Worm (Caenorhabditis elegans): ENCODE results near the gene C45G9.12.

DNA sequence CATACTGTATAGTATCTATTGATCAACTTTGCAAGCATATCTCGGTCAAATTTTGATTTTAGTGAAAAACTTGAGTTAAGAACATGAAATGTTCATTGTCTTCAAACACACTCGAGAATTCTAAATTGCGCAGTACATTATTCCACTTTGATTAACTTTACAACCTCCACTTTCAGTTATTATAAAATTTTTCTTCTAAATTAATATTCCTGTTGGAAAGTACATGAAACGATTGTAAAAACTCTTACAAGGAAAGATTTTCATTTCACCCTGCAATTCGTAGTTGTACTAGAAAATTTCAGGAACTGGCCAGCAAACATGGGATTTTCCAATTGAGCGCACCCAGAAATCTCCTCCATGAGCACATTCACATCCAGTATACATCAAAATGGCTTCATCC lies 26.7 kb downstream of the C45G9.12 start, which contains the start of gene C45G9.14:
- TF ChIP-seq elt-3 (tag; optimal IDR thresholded peaks at IDR 0.05) = no peak
- no peak for TF ChIP-seq snpc-4 (tag; optimal IDR thresholded peaks at IDR 0.05)
- TF ChIP-seq nhr-237 (tag; optimal IDR thresholded peaks at IDR 0.05) = no peak
- no peak for TF ChIP-seq unc-39 (tag; optimal IDR thresholded peaks at IDR 0.05)
- TF ChIP-seq mls-2 (tag; optimal IDR thresholded peaks at IDR 0.05) = no peak
- TF ChIP-seq cnd-1 (tag; optimal IDR thresholded peaks at IDR 0.05) = no peak
- TF ChIP-seq pha-4 (tag; optimal IDR thresholded peaks at IDR 0.05) = no peak

Measured in whole organism, mixed stage, embryonic.